Fruit fly (Drosophila melanogaster): ENCODE results near the gene CG9192.

- no peak for TF ChIP-seq CG8478 (optimal IDR thresholded peaks at IDR 0.05)
- TF ChIP-seq CG8924 (tag; optimal IDR thresholded peaks at IDR 0.05), result no peak
- TF ChIP-seq Ets65A (GFP tag), result no peak
- no peak for TF ChIP-seq Deaf1 (tag; optimal IDR thresholded peaks at IDR 0.05)
- TF ChIP-seq ac (GFP tag; optimal IDR thresholded peaks at IDR 0.05), result no peak
- no peak for TF ChIP-seq CG1647 (GFP tag; optimal IDR thresholded peaks at IDR 0.05)
- no peak for TF ChIP-seq CG32772 (GFP tag; IDR thresholded peaks at IDR 0.05)
- TF ChIP-seq pfk (GFP tag; optimal IDR thresholded peaks at IDR 0.05), result no peak
- TF ChIP-seq ab (GFP tag; optimal IDR thresholded peaks at IDR 0.05), result no peak
- TF ChIP-seq CG32767 (GFP tag; IDR thresholded peaks at IDR 0.05), result no peak
- TF ChIP-seq CG10274 (GFP tag; optimal IDR thresholded peaks at IDR 0.05), result no peak
Observed at dm6 chr3L:1212571-1212970, 25.5 kb downstream of the CG9192 start, which contains the start of gene LysE.

All from whole organism, embryonic.